Fruit fly (Drosophila melanogaster) whole organism, adult: Measurements from ENCODE around the gene CG2898.

Source experiments
- CG11617 ChIP-seq: fragments of 200-800 bp; sonication (Bioruptor generic); optimal IDR thresholded peaks from 2 replicates; lab custom pipeline; 2017; ENCODE audit warnings: mild to moderate bottlenecking, missing biosample characterization, missing genetic modification reagents, missing genetic modification characterization
- CG12768 ChIP-seq: fragments of 200-800 bp; sonication (Bioruptor generic); optimal IDR thresholded peaks from 2 replicates; lab custom pipeline; 2017; ENCODE audit warnings: missing biosample characterization, missing genetic modification characterization, mild to moderate bottlenecking, moderate library complexity, missing genetic modification reagents
- CG14711 ChIP-seq: fragments of 200-800 bp; sonication (Bioruptor generic); optimal IDR thresholded peaks from 2 replicates; lab custom pipeline; 2018; ENCODE audit warnings: missing biosample characterization, mild to moderate bottlenecking, missing genetic modification characterization, moderate library complexity
- CG33017 ChIP-seq: fragments of 200-800 bp; sonication (Bioruptor generic); optimal IDR thresholded peaks from 2 replicates; lab custom pipeline; 2018; ENCODE audit warnings: missing biosample characterization, mild to moderate bottlenecking, missing genetic modification characterization, moderate library complexity
- CG5204 ChIP-seq: fragments of 200-800 bp; sonication (Bioruptor generic); optimal IDR thresholded peaks from 2 replicates; lab custom pipeline; 2016; ENCODE audit warnings: missing biosample characterization, missing genetic modification characterization
- CG7101 ChIP-seq: fragments of 200-800 bp; sonication (Bioruptor generic); optimal IDR thresholded peaks from 2 replicates; lab custom pipeline; 2018; ENCODE audit warnings: missing biosample characterization, mild to moderate bottlenecking, missing genetic modification characterization, moderate library complexity
- Clk ChIP-seq: fragments of 200-800 bp; sonication (Bioruptor generic); optimal IDR thresholded peaks from 2 replicates; lab custom pipeline; 2017; ENCODE audit warnings: missing biosample characterization, missing genetic modification characterization
- Hr96 ChIP-seq: fragments of 200-800 bp; sonication (Bioruptor generic); optimal IDR thresholded peaks from 2 replicates; lab custom pipeline; 2016; ENCODE audit warnings: missing biosample characterization, missing genetic modification characterization
- Mnt ChIP-seq: fragments of 200-800 bp; sonication (Bioruptor generic); optimal IDR thresholded peaks from 2 replicates; lab custom pipeline; 2016; ENCODE audit warnings: missing biosample characterization, mild to moderate bottlenecking, missing genetic modification characterization
- bab1 ChIP-seq: fragments of 200-800 bp; sonication (Bioruptor generic); optimal IDR thresholded peaks from 3 replicates; lab custom pipeline; 2019; ENCODE audit warnings: missing biosample characterization, mild to moderate bottlenecking, missing genetic modification characterization, moderate library complexity
- cic ChIP-seq: fragments of 200-800 bp; sonication (Bioruptor generic); optimal IDR thresholded peaks from 2 replicates; lab custom pipeline; 2017; ENCODE audit warnings: missing biosample characterization, mild to moderate bottlenecking, missing genetic modification characterization, moderate library complexity
- kay ChIP-seq: fragments of 200-800 bp; sonication (Bioruptor generic); peaks from one replicate; lab custom pipeline; 2016; ENCODE audit warnings: missing biosample characterization, missing genetic modification characterization, borderline replicate concordance
- tj ChIP-seq: fragments of 200-800 bp; sonication (Bioruptor generic); optimal IDR thresholded peaks from 3 replicates; lab custom pipeline; 2017; ENCODE audit warnings: missing biosample characterization, mild to moderate bottlenecking, missing genetic modification characterization, moderate library complexity
- toe ChIP-seq: fragments of 200-800 bp; sonication (Bioruptor generic); optimal IDR thresholded peaks from 2 replicates; lab custom pipeline; 2016; ENCODE audit warnings: missing biosample characterization, missing genetic modification characterization

dm6 chrX:10362557-10363366 lies 12.4 kb upstream of the CG2898 start:
- TF ChIP-seq Hr96 (GFP tag; lab: Kevin White, UChicago): peak; percentile 49
- TF ChIP-seq CG33017: no peak
- peak; percentile 49 for TF ChIP-seq CG14711 (tag; lab: Kevin White, UChicago)
- TF ChIP-seq cic (GFP tag; lab: Kevin White, UChicago): no peak
- peak; percentile 38 for TF ChIP-seq Mnt (GFP tag; lab: Kevin White, UChicago)
- peak; percentile 81 for TF ChIP-seq CG11617
- peak; percentile 67 for TF ChIP-seq CG7101 (tag; lab: Kevin White, UChicago)
- TF ChIP-seq tj (GFP tag; lab: Kevin White, UChicago): peak; percentile 84
- no peak for TF ChIP-seq toe (GFP tag; lab: Kevin White, UChicago)
- peak; percentile 58 for TF ChIP-seq kay (GFP tag; lab: Kevin White, UChicago)
- peak; percentile 82 for TF ChIP-seq bab1 (GFP tag; lab: Kevin White, UChicago)
- peak; percentile 58 for TF ChIP-seq CG5204 (GFP tag; lab: Kevin White, UChicago)
- peak; percentile 25 for TF ChIP-seq Clk (GFP tag; lab: Kevin White, UChicago)
- peak; percentile 18 for TF ChIP-seq CG12768 (GFP tag; lab: Kevin White, UChicago)
